Worm (Caenorhabditis elegans) whole organism, late embryonic: Measurements from ENCODE around the gene R144.3.

ENCODE experiments used
- C08G9.2 ChIP-seq: sonication (generic microtip); optimal IDR thresholded peaks from 2 replicates; lab custom pipeline; 2016; ENCODE audit warnings: mild to moderate bottlenecking, missing genetic modification characterization, moderate library complexity, missing compliant biosample characterization
- C38D4.7 ChIP-seq: fragments of 200-800 bp; sonication (Bioruptor generic); optimal IDR thresholded peaks from 2 replicates; lab custom pipeline; 2018; ENCODE audit warnings: mild to moderate bottlenecking, missing genetic modification characterization, moderate library complexity, missing compliant biosample characterization
- F13H6.1 ChIP-seq: sonication (generic microtip); optimal IDR thresholded peaks from 2 replicates; lab custom pipeline; 2016; ENCODE audit warnings: missing genetic modification characterization, missing compliant biosample characterization
- K02D7.2 ChIP-seq: sonication (generic microtip); optimal IDR thresholded peaks from 2 replicates; lab custom pipeline; 2017; ENCODE audit warnings: mild to moderate bottlenecking, missing genetic modification characterization, missing compliant biosample characterization
- T23F11.4 ChIP-seq: fragments of 200-800 bp; sonication (Bioruptor generic); optimal IDR thresholded peaks from 2 replicates; lab custom pipeline; 2018; ENCODE audit warnings: mild to moderate bottlenecking, missing genetic modification characterization, missing compliant biosample characterization
- Y22D7AL.16 ChIP-seq: sonication (generic microtip); optimal IDR thresholded peaks from 2 replicates; lab custom pipeline; 2016; ENCODE audit warnings: missing genetic modification characterization, missing compliant biosample characterization
- ahr-1 ChIP-seq: sonication (generic microtip); optimal IDR thresholded peaks from 2 replicates; lab custom pipeline; 2016; ENCODE audit warnings: missing genetic modification characterization, missing compliant biosample characterization
- ceh-14 ChIP-seq: sonication (generic microtip); optimal IDR thresholded peaks from 2 replicates; lab custom pipeline; 2016; ENCODE audit warnings: missing genotype, missing genetic modification characterization, missing compliant biosample characterization
- ceh-2 ChIP-seq: sonication (generic microtip); optimal IDR thresholded peaks from 2 replicates; lab custom pipeline; 2016; ENCODE audit warnings: missing genotype, missing genetic modification characterization, missing compliant biosample characterization
- ceh-24 ChIP-seq: sonication (generic microtip); optimal IDR thresholded peaks from 2 replicates; lab custom pipeline; 2016; ENCODE audit warnings: mild to moderate bottlenecking, missing genetic modification characterization, missing compliant biosample characterization
- ceh-31 ChIP-seq: sonication (generic microtip); optimal IDR thresholded peaks from 2 replicates; lab custom pipeline; 2016; ENCODE audit warnings: missing genetic modification characterization, missing compliant biosample characterization
- ceh-34 ChIP-seq: sonication (generic microtip); optimal IDR thresholded peaks from 2 replicates; lab custom pipeline; 2016; ENCODE audit warnings: mild to moderate bottlenecking, missing genetic modification characterization, missing compliant biosample characterization
- ceh-45 ChIP-seq: fragments of 200-800 bp; sonication (Bioruptor generic); IDR thresholded peaks from 2 replicates; pipeline ENCODE4 v1.3.6; 2022; ENCODE audit warnings: missing genetic modification reagents, missing genetic modification characterization, missing compliant biosample characterization
- ceh-48 ChIP-seq: sonication (generic microtip); optimal IDR thresholded peaks from 2 replicates; lab custom pipeline; 2016; ENCODE audit warnings: missing genetic modification characterization, inconsistent platforms, missing compliant biosample characterization
- ceh-6 ChIP-seq: fragments of 200-800 bp; sonication (Bioruptor generic); optimal IDR thresholded peaks from 2 replicates; lab custom pipeline; 2018; ENCODE audit warnings: mild to moderate bottlenecking, missing genetic modification characterization, missing compliant biosample characterization
- ceh-9 ChIP-seq: sonication (generic microtip); optimal IDR thresholded peaks from 2 replicates; lab custom pipeline; 2016; ENCODE audit warnings: mild to moderate bottlenecking, missing genetic modification characterization, inconsistent platforms, missing compliant biosample characterization
- che-1 ChIP-seq: sonication (generic microtip); optimal IDR thresholded peaks from 2 replicates; lab custom pipeline; 2016; ENCODE audit warnings: mild to moderate bottlenecking, missing genetic modification characterization, missing compliant biosample characterization
- dmd-4 ChIP-seq: sonication (generic microtip); optimal IDR thresholded peaks from 2 replicates; lab custom pipeline; 2016; ENCODE audit warnings: borderline replicate concordance, missing genetic modification characterization, missing compliant biosample characterization
- elt-2 ChIP-seq: sonication (generic microtip); optimal IDR thresholded peaks from 2 replicates; lab custom pipeline; 2016; ENCODE audit warnings: missing genetic modification reagents, missing genetic modification characterization, missing compliant biosample characterization
- elt-4 ChIP-seq: sonication (generic microtip); optimal IDR thresholded peaks from 2 replicates; lab custom pipeline; 2016; ENCODE audit warnings: missing genetic modification characterization, missing compliant biosample characterization
- ets-4 ChIP-seq: sonication (generic microtip); optimal IDR thresholded peaks from 2 replicates; lab custom pipeline; 2016; ENCODE audit warnings: missing genetic modification characterization, missing compliant biosample characterization
- eyg-1 ChIP-seq: sonication (generic microtip); optimal IDR thresholded peaks from 2 replicates; lab custom pipeline; 2016; ENCODE audit warnings: missing genotype, missing genetic modification characterization, missing compliant biosample characterization
- fax-1 ChIP-seq: sonication (generic microtip); optimal IDR thresholded peaks from 2 replicates; lab custom pipeline; 2016; ENCODE audit warnings: missing genotype, missing genetic modification characterization, missing compliant biosample characterization
- fkh-6 ChIP-seq: sonication (generic microtip); optimal IDR thresholded peaks from 2 replicates; lab custom pipeline; 2016; ENCODE audit warnings: missing genetic modification characterization, missing compliant biosample characterization
- gmeb-2 ChIP-seq: sonication (generic microtip); optimal IDR thresholded peaks from 2 replicates; lab custom pipeline; 2016; ENCODE audit warnings: missing genetic modification characterization, inconsistent platforms, missing compliant biosample characterization
- hlh-13 ChIP-seq: fragments of 200-800 bp; sonication (Bioruptor generic); optimal IDR thresholded peaks from 2 replicates; lab custom pipeline; 2018; ENCODE audit warnings: mild to moderate bottlenecking, missing genetic modification characterization, missing compliant biosample characterization
- hlh-15 ChIP-seq: sonication (generic microtip); optimal IDR thresholded peaks from 2 replicates; lab custom pipeline; 2016; ENCODE audit warnings: missing genetic modification characterization, missing compliant biosample characterization
- hlh-30 ChIP-seq: sonication (generic microtip); optimal IDR thresholded peaks from 2 replicates; lab custom pipeline; 2017; ENCODE audit warnings: antibody characterized with exemption, missing genetic modification characterization, missing compliant biosample characterization; ENCODE audit not compliant: insufficient read depth
- hlh-6 ChIP-seq: sonication (generic microtip); optimal IDR thresholded peaks from 2 replicates; lab custom pipeline; 2016; ENCODE audit warnings: missing genotype, missing genetic modification characterization, missing compliant biosample characterization
- hlh-8 ChIP-seq: sonication (generic microtip); optimal IDR thresholded peaks from 2 replicates; lab custom pipeline; 2016; ENCODE audit warnings: missing genotype, missing genetic modification characterization, missing compliant biosample characterization
- lin-11 ChIP-seq: fragments of 200-800 bp; sonication (Bioruptor generic); optimal IDR thresholded peaks from 2 replicates; lab custom pipeline; 2018; ENCODE audit warnings: mild to moderate bottlenecking, missing genetic modification characterization, missing compliant biosample characterization
- madf-2 ChIP-seq: sonication (generic microtip); optimal IDR thresholded peaks from 2 replicates; lab custom pipeline; 2017; ENCODE audit warnings: missing genetic modification characterization, missing compliant biosample characterization
- mec-3 ChIP-seq: sonication (generic microtip); optimal IDR thresholded peaks from 2 replicates; lab custom pipeline; 2016; ENCODE audit warnings: borderline replicate concordance, missing genetic modification characterization, missing compliant biosample characterization
- nhr-232 ChIP-seq: sonication (generic microtip); optimal IDR thresholded peaks from 2 replicates; lab custom pipeline; 2016; ENCODE audit warnings: missing genetic modification characterization, missing compliant biosample characterization
- npax-4 ChIP-seq: sonication (generic microtip); optimal IDR thresholded peaks from 2 replicates; lab custom pipeline; 2016; ENCODE audit warnings: missing genetic modification characterization, missing compliant biosample characterization
- pat-9 ChIP-seq: fragments of 200-800 bp; sonication (Bioruptor generic); optimal IDR thresholded peaks from 2 replicates; lab custom pipeline; 2018; ENCODE audit warnings: mild to moderate bottlenecking, missing genetic modification characterization, moderate library complexity, missing compliant biosample characterization
- pha-2 ChIP-seq: sonication (generic microtip); optimal IDR thresholded peaks from 2 replicates; lab custom pipeline; 2017; ENCODE audit warnings: mild to moderate bottlenecking, missing genetic modification characterization, missing compliant biosample characterization
- pqm-1 ChIP-seq: sonication (generic microtip); optimal IDR thresholded peaks from 2 replicates; lab custom pipeline; 2016; ENCODE audit warnings: missing genetic modification characterization, missing compliant biosample characterization
- pros-1 ChIP-seq: fragments of 150-350 bp; optimal IDR thresholded peaks from 2 replicates; lab custom pipeline; 2014; ENCODE audit warnings: missing biosample characterization, missing genetic modification reagents, missing genetic modification characterization
- ref-2 ChIP-seq: sonication (generic microtip); optimal IDR thresholded peaks from 2 replicates; lab custom pipeline; 2016; ENCODE audit warnings: missing genetic modification characterization, missing compliant biosample characterization
- rnt-1 ChIP-seq: sonication (generic microtip); optimal IDR thresholded peaks from 2 replicates; lab custom pipeline; 2016; ENCODE audit warnings: missing genetic modification characterization, missing compliant biosample characterization
- sdc-2 ChIP-seq: sonication (generic microtip); optimal IDR thresholded peaks from 2 replicates; lab custom pipeline; 2016; ENCODE audit warnings: missing genotype, missing genetic modification characterization, missing compliant biosample characterization
- sox-4 ChIP-seq: sonication (generic microtip); optimal IDR thresholded peaks from 2 replicates; lab custom pipeline; 2017; ENCODE audit warnings: mild to moderate bottlenecking, missing genetic modification characterization, inconsistent platforms, missing compliant biosample characterization
- syd-9 ChIP-seq: sonication (generic microtip); optimal IDR thresholded peaks from 2 replicates; lab custom pipeline; 2016; ENCODE audit warnings: mild to moderate bottlenecking, missing genetic modification characterization, moderate library complexity, missing compliant biosample characterization
- tbx-2 ChIP-seq: sonication (generic microtip); optimal IDR thresholded peaks from 2 replicates; lab custom pipeline; 2016; ENCODE audit warnings: missing genetic modification characterization, missing compliant biosample characterization
- tbx-7 ChIP-seq: sonication (generic microtip); optimal IDR thresholded peaks from 2 replicates; lab custom pipeline; 2016; ENCODE audit warnings: missing genotype, missing genetic modification characterization, missing compliant biosample characterization
- ttx-3 ChIP-seq: sonication (generic microtip); optimal IDR thresholded peaks from 2 replicates; lab custom pipeline; 2016; ENCODE audit warnings: missing genetic modification reagents, missing genetic modification characterization, missing compliant biosample characterization
- unc-3 ChIP-seq, 2 experiments: fragments of 200-800 bp in 1 of 2; sonication (Bioruptor generic) in 1 of 2; sonication (generic microtip) in 1 of 2; conservative IDR thresholded peaks in 1 of 2; optimal IDR thresholded peaks in 1 of 2; 2 replicates each; pipeline versions ENCODE4 v1.3.6 to Lab custom; 2016 to 2022; ENCODE audit warnings: missing compliant biosample characterization in 2 of 2, missing genetic modification characterization in 2 of 2, missing genetic modification reagents in 1 of 2
- unc-42 ChIP-seq: sonication (generic microtip); optimal IDR thresholded peaks from 2 replicates; lab custom pipeline; 2016; ENCODE audit warnings: missing genotype, missing genetic modification characterization, missing compliant biosample characterization
- unc-86 ChIP-seq: sonication (generic microtip); optimal IDR thresholded peaks from 2 replicates; lab custom pipeline; 2016; ENCODE audit warnings: missing genetic modification characterization, missing compliant biosample characterization
- zip-5 ChIP-seq: sonication (generic microtip); optimal IDR thresholded peaks from 2 replicates; lab custom pipeline; 2016; ENCODE audit warnings: missing genetic modification characterization, missing compliant biosample characterization
- ztf-16 ChIP-seq: sonication (generic microtip); optimal IDR thresholded peaks from 2 replicates; lab custom pipeline; 2017; ENCODE audit warnings: missing genetic modification characterization, missing compliant biosample characterization

Gene R144.3

DNA sequence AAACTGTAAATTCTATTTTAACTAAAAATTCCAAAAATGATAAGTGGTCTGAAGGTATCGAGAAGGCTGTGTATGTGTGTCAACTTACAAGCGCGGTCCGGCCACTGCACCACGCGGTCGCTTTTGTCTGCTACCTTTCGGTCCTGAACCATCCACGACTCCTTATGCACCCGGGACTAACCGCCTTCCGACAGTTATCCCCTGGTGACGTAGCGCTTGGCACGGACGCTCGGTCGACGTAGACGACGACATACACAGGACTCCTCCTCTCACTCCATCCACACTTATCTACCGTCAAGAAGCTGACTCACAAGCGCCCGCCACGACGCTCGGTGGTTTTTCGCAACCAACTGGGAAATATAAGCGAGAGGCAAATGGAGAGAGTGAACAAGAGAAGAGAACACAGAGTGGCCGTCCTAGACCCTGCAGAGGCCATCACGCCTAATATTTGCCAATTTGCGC, 9.6 kb downstream of the R144.3 start:
- TF ChIP-seq ref-2 (tag; lab: Kevin White, UChicago): peak; percentile 91
- peak; percentile 60 for TF ChIP-seq pqm-1 (tag; lab: Kevin White, UChicago)
- TF ChIP-seq ceh-48 (tag; lab: Kevin White, UChicago): peak; percentile 67
- peak; percentile 72 for TF ChIP-seq ceh-2
- peak; percentile 86 for TF ChIP-seq C08G9.2 (tag; lab: Kevin White, UChicago)
- peak; percentile 84 for TF ChIP-seq ceh-6 (GFP tag; lab: Kevin White, UChicago)
- TF ChIP-seq C38D4.7 (GFP tag; lab: Kevin White, UChicago): peak; percentile 78
- peak; percentile 67 for TF ChIP-seq gmeb-2 (tag; lab: Kevin White, UChicago)
- TF ChIP-seq sox-4: peak; percentile 75
- TF ChIP-seq zip-5 (tag; lab: Kevin White, UChicago): peak; percentile 54
- TF ChIP-seq mec-3 (tag; lab: Kevin White, UChicago): peak; percentile 51
- peak; percentile 11 for TF ChIP-seq ahr-1
- peak; percentile 54 for TF ChIP-seq hlh-15 (tag; lab: Kevin White, UChicago)
- TF ChIP-seq lin-11: peak; percentile 77
- peak; percentile 80 for TF ChIP-seq eyg-1 (tag; lab: Kevin White, UChicago)
- peak; percentile 76 for TF ChIP-seq elt-4 (tag; lab: Kevin White, UChicago)
- TF ChIP-seq pat-9 (tag; lab: Kevin White, UChicago): peak; percentile 81
- TF ChIP-seq hlh-8: peak; percentile 52
- TF ChIP-seq npax-4 (tag; lab: Kevin White, UChicago): peak; percentile 57
- TF ChIP-seq dmd-4: peak; percentile 92
- TF ChIP-seq T23F11.4 (GFP tag; lab: Kevin White, UChicago): peak; percentile 93
- TF ChIP-seq ceh-31 (tag; lab: Kevin White, UChicago): peak; percentile 81
- peak; percentile 82 for TF ChIP-seq sdc-2 (tag; lab: Kevin White, UChicago)
- TF ChIP-seq madf-2 (tag; lab: Kevin White, UChicago): peak; percentile 50
- peak; percentile 86 for TF ChIP-seq K02D7.2
- peak; percentile 97 for TF ChIP-seq ets-4 (tag; lab: Kevin White, UChicago)
- TF ChIP-seq Y22D7AL.16 (tag; lab: Kevin White, UChicago): peak; percentile 38
- TF ChIP-seq hlh-6 (tag; lab: Kevin White, UChicago): peak; percentile 91
- TF ChIP-seq tbx-2 (tag; lab: Kevin White, UChicago): peak; percentile 91
- peak; percentile 81 for TF ChIP-seq ttx-3
- peak; percentile 87 for TF ChIP-seq ceh-45 (GFP tag; lab: Robert Waterston, UW)
- TF ChIP-seq che-1 (tag; lab: Kevin White, UChicago): peak; percentile 85
- TF ChIP-seq ceh-24 (tag; lab: Kevin White, UChicago): peak; percentile 87
- peak; percentile 87 for TF ChIP-seq syd-9
- peak; percentile 83 for TF ChIP-seq rnt-1 (tag; lab: Kevin White, UChicago)
- TF ChIP-seq unc-3 (GFP tag; conservative IDR thresholded peaks at IDR 0.05; lab: Robert Waterston, UW): peak; percentile 67
- peak; percentile 91 for TF ChIP-seq unc-3 (tag; optimal IDR thresholded peaks at IDR 0.05; lab: Kevin White, UChicago)
- peak; percentile 81 for TF ChIP-seq fax-1 (tag; lab: Kevin White, UChicago)
- peak; percentile 55 for TF ChIP-seq tbx-7 (tag; lab: Kevin White, UChicago)
- peak; percentile 24 for TF ChIP-seq pros-1 (tag; lab: Kevin White, UChicago)
- TF ChIP-seq pha-2 (tag; lab: Kevin White, UChicago): peak; percentile 86
- peak; percentile 69 for TF ChIP-seq unc-42 (tag; lab: Kevin White, UChicago)
- TF ChIP-seq F13H6.1 (tag; lab: Kevin White, UChicago): peak; percentile 85
- peak; percentile 95 for TF ChIP-seq elt-2
- peak; percentile 96 for TF ChIP-seq ceh-34
- peak; percentile 47 for TF ChIP-seq hlh-30 (tag; lab: Kevin White, UChicago)
- TF ChIP-seq ceh-14 (tag; lab: Kevin White, UChicago): peak; percentile 83
- peak; percentile 75 for TF ChIP-seq unc-86
- TF ChIP-seq nhr-232 (tag; lab: Kevin White, UChicago): peak; percentile 81
- peak; percentile 86 for TF ChIP-seq ztf-16
- peak; percentile 39 for TF ChIP-seq ceh-9 (tag; lab: Kevin White, UChicago)
- TF ChIP-seq hlh-13 (GFP tag; lab: Kevin White, UChicago): peak; percentile 78
- peak; percentile 88 for TF ChIP-seq fkh-6 (tag; lab: Kevin White, UChicago)
